Worm (Caenorhabditis elegans): ENCODE data around the gene T26G10.4.
A peak's percentile ranks its signal among the peaks of the same experiment; 100 is the strongest.

T26G10.4 gene

DNA sequence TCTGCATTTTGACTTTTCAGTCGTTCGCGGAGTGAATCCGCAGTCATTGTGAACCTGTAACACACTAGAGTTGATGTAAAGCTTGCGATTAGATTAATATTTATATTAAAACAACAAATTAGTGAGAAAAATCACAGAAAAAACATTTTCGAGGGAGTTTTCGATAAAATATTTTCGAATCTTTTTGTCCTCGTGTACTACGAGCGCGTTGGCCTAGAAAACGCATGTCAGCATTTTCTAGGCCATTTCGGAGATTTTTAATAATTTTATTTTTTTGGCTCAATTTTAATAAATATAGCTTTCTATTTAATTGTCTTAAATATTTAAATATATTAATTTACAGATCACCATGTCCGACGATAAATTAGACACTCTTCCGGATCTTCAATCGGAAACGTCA is 45.1 kb downstream of the T26G10.4 start, which contains the start of gene B0464.9:
B0464.9 (plus strand) TSS at position 344 of the 400 bp plus-strand sequence.
- TF ChIP-seq ceh-44 (GFP tag; IDR thresholded peaks at IDR 0.05) (no peak), fkh-10 (GFP tag; optimal IDR thresholded peaks at IDR 0.05) (no peak), mep-1 (tag; optimal IDR thresholded peaks at IDR 0.05) (peak; percentile 36), ZK546.5 (tag; optimal IDR thresholded peaks at IDR 0.05) (no peak), fos-1 (tag; optimal IDR thresholded peaks at IDR 0.05) (no peak), nhr-6 (tag; optimal IDR thresholded peaks at IDR 0.05) (no peak), lin-29 (GFP tag; IDR thresholded peaks at IDR 0.05) (no peak), dpl-1 (GFP tag; optimal IDR thresholded peaks at IDR 0.05) (peak; percentile 78), R02D3.7 (tag; optimal IDR thresholded peaks at IDR 0.05) (no peak), mes-2 (tag; optimal IDR thresholded peaks at IDR 0.05; ENCODE audit: poor library complexity, severe bottlenecking) (peak; percentile 96), snpc-4 (tag; optimal IDR thresholded peaks at IDR 0.05) (no peak), php-3 (GFP tag; IDR thresholded peaks at IDR 0.05) (no peak), cey-2 (tag; optimal IDR thresholded peaks at IDR 0.05; ENCODE audit: borderline replicate concordance, insufficient read depth) (no peak), aha-1 (tag) (no peak), ceh-28 (tag; optimal IDR thresholded peaks at IDR 0.05) (no peak), spr-1 (tag; optimal IDR thresholded peaks at IDR 0.05) (no peak), aly-2 (tag; optimal IDR thresholded peaks at IDR 0.05) (no peak), saeg-2 (GFP tag; IDR thresholded peaks at IDR 0.05) (no peak), lin-38 (GFP tag; IDR thresholded peaks at IDR 0.05) (peak; percentile 77), ztf-7 (tag; optimal IDR thresholded peaks at IDR 0.05) (no peak), lsy-2 (tag; optimal IDR thresholded peaks at IDR 0.05) (peak in 1 of 2 experiments; percentile 80), arid-1 (GFP tag; conservative IDR thresholded peaks at IDR 0.05) (no peak), nhr-77 (tag; optimal IDR thresholded peaks at IDR 0.05) (no peak), ama-1 (optimal IDR thresholded peaks at IDR 0.05) (no peak), T26A8.4 (GFP tag; IDR thresholded peaks at IDR 0.05) (no peak), hif-1 (tag; optimal IDR thresholded peaks at IDR 0.05) (peak in 1 of 2 experiments; percentile 78), dmd-6 (GFP tag; IDR thresholded peaks at IDR 0.05) (peak; percentile 40), F26F4.8 (GFP tag; conservative IDR thresholded peaks at IDR 0.05) (no peak), spr-3 (GFP tag; optimal IDR thresholded peaks at IDR 0.05) (no peak), nhr-25 (tag; optimal IDR thresholded peaks at IDR 0.05; ENCODE audit: borderline replicate concordance, insufficient read depth) (no peak), rbr-2 (tag; optimal IDR thresholded peaks at IDR 0.05) (peak; percentile 13), tra-1 (GFP tag; IDR thresholded peaks at IDR 0.05) (no peak), ceh-32 (tag; optimal IDR thresholded peaks at IDR 0.05; ENCODE audit: poor library complexity) (no peak), hmg-1.1 (GFP tag; IDR thresholded peaks at IDR 0.05) (no peak), unc-62 (GFP tag; optimal IDR thresholded peaks at IDR 0.05 in 1 of 2) (no peak), unc-62 (tag; optimal IDR thresholded peaks at IDR 0.05) (no peak), jun-1 (tag; optimal IDR thresholded peaks at IDR 0.05) (no peak), duxl-1 (tag; optimal IDR thresholded peaks at IDR 0.05; ENCODE audit: poor library complexity) (peak; percentile 68), zip-11 (GFP tag; IDR thresholded peaks at IDR 0.05) (no peak), nhr-102 (tag; optimal IDR thresholded peaks at IDR 0.05) (peak; percentile 30), unc-130 (GFP tag; optimal IDR thresholded peaks at IDR 0.05) (peak; percentile 85), egl-43 (GFP tag; IDR thresholded peaks at IDR 0.05) (no peak), nhr-10 (tag; optimal IDR thresholded peaks at IDR 0.05) (no peak), zfp-2 (tag; optimal IDR thresholded peaks at IDR 0.05) (no peak), nhr-28 (tag; optimal IDR thresholded peaks at IDR 0.05) (peak; percentile 14), Y75B8A.6 (GFP tag; IDR thresholded peaks at IDR 0.05) (no peak), Y48G9A.11 (GFP tag; IDR thresholded peaks at IDR 0.05) (no peak), ztf-11 (tag; optimal IDR thresholded peaks at IDR 0.05) (no peak), dve-1 (tag; optimal IDR thresholded peaks at IDR 0.05; ENCODE audit: insufficient read depth) (peak; percentile 51), F49E8.2 (tag; optimal IDR thresholded peaks at IDR 0.05; ENCODE audit: borderline replicate concordance) (no peak), unc-39 (tag; optimal IDR thresholded peaks at IDR 0.05) (no peak), ceh-82 (tag; optimal IDR thresholded peaks at IDR 0.05) (no peak)

All from whole organism, L4 larva.